Worm (Caenorhabditis elegans) whole organism, L3 larva: ENCODE measurements around the gene vrk-1.

ENCODE experiments used
- R02D3.7 ChIP-seq: fragments of 150-350 bp; optimal IDR thresholded peaks from 2 replicates; lab custom pipeline; 2014; ENCODE audit warnings: missing biosample characterization, missing genetic modification characterization
- aly-2 ChIP-seq: fragments of 150-350 bp; optimal IDR thresholded peaks from 2 replicates; lab custom pipeline; 2014; ENCODE audit warnings: missing biosample characterization, missing genetic modification characterization
- ama-1 ChIP-seq: fragments of 150-350 bp; optimal IDR thresholded peaks from 2 replicates; lab custom pipeline; 2018
- daf-12 ChIP-seq: fragments of 150-350 bp; optimal IDR thresholded peaks from 2 replicates; lab custom pipeline; 2014; ENCODE audit warnings: missing biosample characterization, missing genetic modification reagents, missing genetic modification characterization
- elt-1 ChIP-seq: fragments of 150-350 bp; optimal IDR thresholded peaks from 2 replicates; lab custom pipeline; 2014; ENCODE audit warnings: missing biosample characterization, missing genetic modification characterization
- nhr-11 ChIP-seq: fragments of 150-350 bp; optimal IDR thresholded peaks from 2 replicates; lab custom pipeline; 2014; ENCODE audit warnings: missing biosample characterization, missing genetic modification characterization
- nhr-23 ChIP-seq: fragments of 150-350 bp; optimal IDR thresholded peaks from 2 replicates; lab custom pipeline; 2014; ENCODE audit warnings: missing biosample characterization, missing genetic modification reagents, missing genetic modification characterization
- nhr-237 ChIP-seq: fragments of 150-350 bp; optimal IDR thresholded peaks from 2 replicates; lab custom pipeline; 2014; ENCODE audit warnings: missing biosample characterization, missing genetic modification characterization
- snpc-4 ChIP-seq: fragments of 150-350 bp; optimal IDR thresholded peaks from 2 replicates; lab custom pipeline; 2014; ENCODE audit warnings: missing biosample characterization, missing genetic modification characterization

DNA sequence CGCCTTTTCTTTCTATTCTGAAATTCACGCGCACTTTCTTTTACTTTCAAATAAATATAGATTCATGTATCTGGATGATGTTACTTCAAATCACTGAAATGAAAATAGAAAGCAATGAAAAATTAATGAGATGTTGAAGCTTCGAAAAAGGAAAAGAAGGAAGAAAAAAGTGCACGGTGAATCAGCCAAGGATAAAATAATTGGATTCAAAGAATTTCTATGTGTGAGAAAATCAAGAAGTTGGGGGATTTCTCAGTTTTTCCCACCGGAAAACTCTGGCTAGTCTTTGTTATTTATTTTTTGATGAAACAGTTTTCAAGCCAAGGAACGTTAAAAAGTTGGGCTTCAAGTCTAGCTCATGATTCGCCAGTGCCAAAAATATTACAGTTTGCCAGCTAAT, 30.0 kb downstream of the vrk-1 start:
- TF ChIP-seq ama-1 (lab: Kevin White, UChicago) = no peak
- no peak for TF ChIP-seq nhr-23 (tag; lab: Kevin White, UChicago)
- no peak for TF ChIP-seq snpc-4 (tag; lab: Kevin White, UChicago)
- TF ChIP-seq aly-2 (tag; lab: Kevin White, UChicago) = no peak
- no peak for TF ChIP-seq nhr-237 (tag; lab: Kevin White, UChicago)
- TF ChIP-seq elt-1 (tag; lab: Kevin White, UChicago) = no peak
- TF ChIP-seq nhr-11 (tag; lab: Kevin White, UChicago) = no peak
- TF ChIP-seq R02D3.7 (tag; lab: Kevin White, UChicago) = no peak
- no peak for TF ChIP-seq daf-12 (tag; lab: Kevin White, UChicago)
